Worm (Caenorhabditis elegans) whole organism, L1 larva: ENCODE measurements around the gene smoc-1.

ENCODE experiments used
- C04F5.9 ChIP-seq: sonication (generic microtip); optimal IDR thresholded peaks from 2 replicates; lab custom pipeline; 2016; ENCODE audit warnings: missing genetic modification characterization, missing compliant biosample characterization
- aly-2 ChIP-seq: fragments of 150-350 bp; optimal IDR thresholded peaks from 2 replicates; lab custom pipeline; 2014; ENCODE audit warnings: missing biosample characterization, missing genetic modification characterization
- lin-15B ChIP-seq: fragments of 150-350 bp; sonication (generic microtip); optimal IDR thresholded peaks from 3 replicates; lab custom pipeline; 2014; ENCODE audit warnings: missing biosample characterization, missing genetic modification characterization
- mep-1 ChIP-seq: fragments of 150-350 bp; optimal IDR thresholded peaks from 2 replicates; lab custom pipeline; 2014; ENCODE audit warnings: missing biosample characterization, missing genetic modification characterization
- nhr-237 ChIP-seq: fragments of 150-350 bp; optimal IDR thresholded peaks from 2 replicates; lab custom pipeline; 2014; ENCODE audit warnings: missing biosample characterization, missing genetic modification characterization
- nhr-77 ChIP-seq: fragments of 150-350 bp; optimal IDR thresholded peaks from 2 replicates; lab custom pipeline; 2014; ENCODE audit warnings: missing biosample characterization, missing genetic modification characterization
- nhr-90 ChIP-seq: sonication (generic microtip); optimal IDR thresholded peaks from 2 replicates; lab custom pipeline; 2016; ENCODE audit warnings: mild to moderate bottlenecking, missing genetic modification characterization, missing compliant biosample characterization; ENCODE audit not compliant: poor library complexity
- unc-62 ChIP-seq: fragments of 150-350 bp; optimal IDR thresholded peaks from 2 replicates; lab custom pipeline; 2014; ENCODE audit warnings: missing biosample characterization, missing genetic modification reagents, missing genetic modification characterization

ce11 chrV:11800486-11800885 lies 43.0 kb downstream of the smoc-1 start:
- no peak for TF ChIP-seq aly-2
- no peak for TF ChIP-seq nhr-237 (tag; lab: Kevin White, UChicago)
- TF ChIP-seq nhr-77 (tag; lab: Kevin White, UChicago), result no peak
- no peak for TF ChIP-seq unc-62 (GFP tag; lab: Kevin White, UChicago)
- TF ChIP-seq nhr-90 (tag; lab: Kevin White, UChicago), result no peak
- no peak for TF ChIP-seq C04F5.9
- TF ChIP-seq lin-15B (tag; lab: Kevin White, UChicago), result no peak
- TF ChIP-seq mep-1 (tag; lab: Kevin White, UChicago), result no peak
